Fruit fly (Drosophila melanogaster) ovary, adult (tissue): Measurements from ENCODE around the gene CG12716.

Experiments
- CG17801 ChIP-seq: fragments of 200-800 bp; optimal IDR thresholded peaks from 2 replicates; lab custom pipeline; 2019; ENCODE audit warnings: missing biosample characterization, mild to moderate bottlenecking, missing genetic modification characterization, moderate library complexity; ENCODE audit not compliant: partially characterized antibody

Gene CG12716

dm6 chrX:12976131-12976530 lies at the start of gene CG12716:
TSS of gene CG12716 (minus strand) at chrX:12976231.
- TF ChIP-seq CG17801 (GFP tag; lab: Kevin White, UChicago), result no peak

- no peak for TF ChIP-seq CG17801 (GFP tag; lab: Kevin White, UChicago)
These were observed 47.7 kb upstream of the CG12716 start for dm6 chrX:13023777-13024176.

- TF ChIP-seq CG17801 (GFP tag; lab: Kevin White, UChicago), result no peak
These were observed 45.9 kb upstream of the CG12716 start, which contains the start of gene CG2209 for dm6 chrX:13021898-13022297. TSS of gene CG2209 (plus strand) at chrX:13022198.

- TF ChIP-seq CG17801 (GFP tag; lab: Kevin White, UChicago), result no peak
These were observed 36.3 kb upstream of the CG12716 start for dm6 chrX:13012289-13012688.

dm6 chrX:13004779-13005178 lies 28.7 kb upstream of the CG12716 start, which contains the start of gene CG15719:
TSS of gene CG15719 (minus strand) at chrX:13004879.
- no peak for TF ChIP-seq CG17801 (GFP tag; lab: Kevin White, UChicago)

dm6 chrX:12988025-12988801 lies 12.2 kb upstream of the CG12716 start, which contains the start of gene rsh:
TSS of gene rsh (plus strand) at chrX:12988615.
- no peak for TF ChIP-seq CG17801 (GFP tag; lab: Kevin White, UChicago)

- no peak for TF ChIP-seq CG17801 (GFP tag; lab: Kevin White, UChicago)
These were observed 11.0 kb upstream of the CG12716 start for dm6 chrX:12986948-12987450.

dm6 chrX:12984224-12984623 lies 8.2 kb upstream of the CG12716 start, which contains the start of gene CG32643:
TSS of gene CG32643 (plus strand) at chrX:12984524.
- no peak for TF ChIP-seq CG17801 (GFP tag; lab: Kevin White, UChicago)

- no peak for TF ChIP-seq CG17801 (GFP tag; lab: Kevin White, UChicago)
These were observed 5.6 kb downstream of the CG12716 start, which contains the start of gene CG15721 for dm6 chrX:12970411-12970810. TSS of gene CG15721 (plus strand) at chrX:12970711.

dm6 chrX:12967296-12967938 lies 8.6 kb downstream of the CG12716 start, which contains the start of gene Mur11Da:
TSS of gene Mur11Da (plus strand) at chrX:12967888.
- no peak for TF ChIP-seq CG17801 (GFP tag; lab: Kevin White, UChicago)

- no peak for TF ChIP-seq CG17801 (GFP tag; lab: Kevin White, UChicago)
These were observed 17.1 kb downstream of the CG12716 start, which contains the start of gene CG32642 for dm6 chrX:12958920-12959319. TSS of gene CG32642 (plus strand) at chrX:12959220.

- TF ChIP-seq CG17801 (GFP tag; lab: Kevin White, UChicago), result no peak
These were observed 18.6 kb downstream of the CG12716 start, which contains the start of gene hec for dm6 chrX:12957412-12957895. TSS of gene hec (minus strand) at chrX:12957462.

dm6 chrX:12947670-12948069 lies 28.4 kb downstream of the CG12716 start:
- no peak for TF ChIP-seq CG17801 (GFP tag; lab: Kevin White, UChicago)

dm6 chrX:12940396-12940795 lies 35.6 kb downstream of the CG12716 start:
- TF ChIP-seq CG17801 (GFP tag; lab: Kevin White, UChicago), result no peak

dm6 chrX:12939951-12940350 lies 36.1 kb downstream of the CG12716 start:
- TF ChIP-seq CG17801 (GFP tag; lab: Kevin White, UChicago), result no peak
